Fruit fly (Drosophila melanogaster) whole organism, wandering third instar larva: ENCODE data around the gene Cpr67Fb.

Experiments
- Abd-B ChIP-seq: fragments of >200 bp; optimal IDR thresholded peaks from 2 replicates; lab custom pipeline; 2017; ENCODE audit warnings: missing biosample characterization, missing genetic modification characterization
- CG32264 ChIP-seq: fragments of 200-800 bp; sonication (Bioruptor generic); optimal IDR thresholded peaks from 2 replicates; lab custom pipeline; 2016; ENCODE audit warnings: missing biosample characterization, missing genetic modification characterization
- CG9705 ChIP-seq: fragments of 200-800 bp; sonication (Bioruptor generic); optimal IDR thresholded peaks from 2 replicates; lab custom pipeline; 2018; ENCODE audit warnings: missing biosample characterization, mild to moderate bottlenecking, missing genetic modification characterization
- CrebA ChIP-seq: fragments of 200-800 bp; sonication (Bioruptor generic); optimal IDR thresholded peaks from 2 replicates; lab custom pipeline; 2016; ENCODE audit warnings: missing biosample characterization, mild to moderate bottlenecking, missing genetic modification characterization, borderline replicate concordance
- Dfd ChIP-seq: fragments of >200 bp; optimal IDR thresholded peaks from 2 replicates; lab custom pipeline; 2017; ENCODE audit warnings: missing biosample characterization, missing genetic modification characterization
- Dif ChIP-seq: fragments of 200-275, 200-300 bp; sonication (Bioruptor generic); optimal IDR thresholded peaks from 2 replicates; lab custom pipeline; 2018; ENCODE audit warnings: missing biosample characterization, missing genetic modification characterization; ENCODE audit not compliant: partially characterized antibody
- GATAd ChIP-seq: sonication (Bioruptor generic); optimal IDR thresholded peaks from 2 replicates; lab custom pipeline; 2016; ENCODE audit warnings: missing biosample characterization, missing genetic modification characterization
- HLH106 ChIP-seq: fragments of 200-800 bp; optimal IDR thresholded peaks from 3 replicates; lab custom pipeline; 2019; ENCODE audit warnings: missing biosample characterization, mild to moderate bottlenecking, missing genetic modification characterization, moderate library complexity
- Hnf4 ChIP-seq: fragments of 200-800 bp; sonication (Bioruptor generic); optimal IDR thresholded peaks from 2 replicates; lab custom pipeline; 2016; ENCODE audit warnings: missing biosample characterization, mild to moderate bottlenecking, missing genetic modification characterization
- Hr78 ChIP-seq: fragments of >200 bp; optimal IDR thresholded peaks from 2 replicates; lab custom pipeline; 2017; ENCODE audit warnings: missing biosample characterization, missing genetic modification characterization
- Hr83 ChIP-seq: fragments of 200-300 bp; sonication (Bioruptor generic); optimal IDR thresholded peaks from 2 replicates; lab custom pipeline; 2016; ENCODE audit warnings: missing biosample characterization, mild to moderate bottlenecking, missing genetic modification characterization, moderate library complexity; ENCODE audit not compliant: poor library complexity, severe bottlenecking
- Jra ChIP-seq: sonication (Bioruptor generic); optimal IDR thresholded peaks from 2 replicates; lab custom pipeline; 2016; ENCODE audit warnings: missing biosample characterization, missing genetic modification characterization
- Mio ChIP-seq: sonication (Bioruptor generic); optimal IDR thresholded peaks from 2 replicates; lab custom pipeline; 2016; ENCODE audit warnings: missing biosample characterization, missing genetic modification characterization
- Myc ChIP-seq: fragments of >200 bp; optimal IDR thresholded peaks from 2 replicates; lab custom pipeline; 2017
- N ChIP-seq: fragments of >200 bp; optimal IDR thresholded peaks from 2 replicates; lab custom pipeline; 2018; ENCODE audit warnings: missing biosample characterization, missing external identifiers, missing genetic modification characterization
- Rel ChIP-seq, 2 experiments: fragments of 200-800 bp; sonication (Bioruptor generic) in 1 of 2; optimal IDR thresholded peaks; 2 replicates in 1 of 2; 3 replicates in 1 of 2; lab custom pipeline; 2016 to 2019; ENCODE audit warnings: mild to moderate bottlenecking in 2 of 2, missing biosample characterization in 2 of 2, missing genetic modification characterization in 2 of 2, moderate library complexity in 1 of 2
- Sp1 ChIP-seq: fragments of 200-800 bp; sonication (Bioruptor generic); optimal IDR thresholded peaks from 3 replicates; lab custom pipeline; 2019; ENCODE audit warnings: missing biosample characterization, mild to moderate bottlenecking, missing genetic modification characterization, moderate library complexity
- Vsx2 ChIP-seq: fragments of 200-300, 225-300 bp; sonication (Bioruptor generic); optimal IDR thresholded peaks from 2 replicates; lab custom pipeline; 2018; ENCODE audit warnings: missing biosample characterization, missing genetic modification characterization; ENCODE audit not compliant: partially characterized antibody
- br ChIP-seq: fragments of 200-800 bp; sonication (Bioruptor generic); optimal IDR thresholded peaks from 2 replicates; lab custom pipeline; 2016; ENCODE audit warnings: missing biosample characterization, missing genetic modification characterization
- brk ChIP-seq: fragments of 200-800 bp; sonication (Bioruptor generic); optimal IDR thresholded peaks from 2 replicates; lab custom pipeline; 2016; ENCODE audit warnings: missing biosample characterization, mild to moderate bottlenecking, missing genetic modification characterization
- dmrt93B ChIP-seq: fragments of 200-800 bp; sonication (Bioruptor generic); optimal IDR thresholded peaks from 2 replicates; lab custom pipeline; 2018; ENCODE audit warnings: missing biosample characterization, mild to moderate bottlenecking, missing genetic modification characterization
- foxo ChIP-seq, 2 experiments: fragments of 200-800 bp; sonication (Bioruptor generic); optimal IDR thresholded peaks; 2 replicates in 1 of 2; 3 replicates in 1 of 2; lab custom pipeline; 2016 to 2017; ENCODE audit warnings: missing biosample characterization in 2 of 2, missing genetic modification characterization in 2 of 2
- fru ChIP-seq: fragments of 200-800 bp; sonication (Bioruptor generic); optimal IDR thresholded peaks from 3 replicates; lab custom pipeline; 2016; ENCODE audit warnings: missing biosample characterization, mild to moderate bottlenecking, missing genetic modification characterization
- h ChIP-seq: fragments of 200-800 bp; sonication (Bioruptor generic); optimal IDR thresholded peaks from 3 replicates; lab custom pipeline; 2016; ENCODE audit warnings: missing biosample characterization, mild to moderate bottlenecking, missing genetic modification characterization
- lola ChIP-seq: fragments of >200 bp; optimal IDR thresholded peaks from 2 replicates; lab custom pipeline; 2017; ENCODE audit warnings: missing biosample characterization, missing genetic modification characterization
- psq ChIP-seq: fragments of 200-800 bp; sonication (Bioruptor generic); optimal IDR thresholded peaks from 3 replicates; lab custom pipeline; 2017; ENCODE audit warnings: missing biosample characterization, mild to moderate bottlenecking, missing genetic modification characterization, moderate library complexity
- rgr ChIP-seq: fragments of 200-800 bp; sonication (Bioruptor generic); optimal IDR thresholded peaks from 3 replicates; lab custom pipeline; 2016; ENCODE audit warnings: missing biosample characterization, mild to moderate bottlenecking, missing genetic modification characterization
- sage ChIP-seq: fragments of 200-800 bp; sonication (Bioruptor generic); optimal IDR thresholded peaks from 2 replicates; lab custom pipeline; 2016; ENCODE audit warnings: missing biosample characterization, mild to moderate bottlenecking, missing genetic modification characterization
- tai ChIP-seq: sonication (Bioruptor generic); optimal IDR thresholded peaks from 2 replicates; lab custom pipeline; 2016; ENCODE audit warnings: missing biosample characterization, missing genetic modification characterization
- usp ChIP-seq: fragments of >200 bp; optimal IDR thresholded peaks from 2 replicates; lab custom pipeline; 2017; ENCODE audit warnings: missing biosample characterization, missing genetic modification characterization
- woc ChIP-seq: sonication (Bioruptor generic); optimal IDR thresholded peaks from 2 replicates; lab custom pipeline; 2016; ENCODE audit warnings: missing biosample characterization, mild to moderate bottlenecking, missing genetic modification characterization

Gene Cpr67Fb

DNA sequence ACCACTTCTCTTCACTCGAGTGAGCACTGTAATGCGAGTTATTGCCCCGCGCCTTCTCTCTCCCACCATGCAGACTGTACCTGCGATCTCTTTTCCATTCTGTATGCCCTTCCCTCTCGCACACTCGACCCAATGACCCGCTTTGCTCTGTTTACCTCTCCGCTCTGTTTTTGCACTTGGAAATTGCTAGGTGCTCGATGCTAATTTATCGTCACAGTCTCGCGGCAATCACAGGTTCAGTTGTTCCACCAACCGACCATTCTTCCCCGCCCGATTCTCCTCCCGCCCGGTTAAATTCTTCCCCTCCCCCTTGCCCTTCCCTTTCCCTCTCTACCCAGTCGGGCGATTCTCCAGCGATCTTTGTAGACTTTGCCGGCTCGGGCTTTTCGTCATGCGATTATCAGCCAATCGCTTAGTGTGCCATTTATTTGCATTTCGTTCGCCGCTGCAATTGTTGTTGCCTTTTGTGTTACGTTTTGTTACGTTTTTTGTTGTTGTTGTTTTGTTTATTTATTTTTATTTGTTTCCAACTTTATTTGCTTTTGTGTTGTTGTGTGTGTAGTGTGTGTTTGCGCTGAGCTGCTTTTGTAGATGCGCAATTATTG is 26.1 kb upstream of the Cpr67Fb start:
- peak; percentile 31 for TF ChIP-seq h (GFP tag; lab: Kevin White, UChicago)
- peak; percentile 63 for TF ChIP-seq brk (GFP tag; lab: Kevin White, UChicago)
- no peak for TF ChIP-seq Hnf4 (GFP tag; lab: Kevin White, UChicago)
- TF ChIP-seq rgr (GFP tag; lab: Kevin White, UChicago) = peak; percentile 16
- no peak for TF ChIP-seq Abd-B (GFP tag; lab: Kevin White, UChicago)
- peak; percentile 8 for TF ChIP-seq HLH106 (tag; lab: Kevin White, UChicago)
- TF ChIP-seq br (GFP tag; lab: Kevin White, UChicago) = peak; percentile 23
- peak; percentile 63 for TF ChIP-seq CG32264 (GFP tag; lab: Kevin White, UChicago)
- TF ChIP-seq psq (GFP tag; lab: Kevin White, UChicago) = peak; percentile 50
- no peak for TF ChIP-seq dmrt93B (GFP tag; lab: Kevin White, UChicago)
- no peak for TF ChIP-seq Myc (lab: Kevin White, UChicago)
- TF ChIP-seq Sp1 = peak; percentile 38
- TF ChIP-seq N (GFP tag; lab: Kevin White, UChicago) = no peak
- TF ChIP-seq Vsx2 (GFP tag; lab: Kevin White, UChicago) = no peak
- peak; percentile 29 for TF ChIP-seq Dif (GFP tag; lab: Kevin White, UChicago)
- TF ChIP-seq foxo (GFP tag; optimal IDR thresholded peaks at IDR 0.05; lab: Kevin White, UChicago) = peak in 1 of 2 experiments; percentile 67
- TF ChIP-seq Hr83 (GFP tag; lab: Kevin White, UChicago) = no peak
- TF ChIP-seq Rel (GFP tag; optimal IDR thresholded peaks at IDR 0.05; lab: Kevin White, UChicago) = no peak
- TF ChIP-seq Rel (tag; optimal IDR thresholded peaks at IDR 0.05; lab: Kevin White, UChicago) = peak; percentile 48
- TF ChIP-seq Hr78 = no peak
- TF ChIP-seq GATAd (GFP tag; lab: Kevin White, UChicago) = no peak

DNA sequence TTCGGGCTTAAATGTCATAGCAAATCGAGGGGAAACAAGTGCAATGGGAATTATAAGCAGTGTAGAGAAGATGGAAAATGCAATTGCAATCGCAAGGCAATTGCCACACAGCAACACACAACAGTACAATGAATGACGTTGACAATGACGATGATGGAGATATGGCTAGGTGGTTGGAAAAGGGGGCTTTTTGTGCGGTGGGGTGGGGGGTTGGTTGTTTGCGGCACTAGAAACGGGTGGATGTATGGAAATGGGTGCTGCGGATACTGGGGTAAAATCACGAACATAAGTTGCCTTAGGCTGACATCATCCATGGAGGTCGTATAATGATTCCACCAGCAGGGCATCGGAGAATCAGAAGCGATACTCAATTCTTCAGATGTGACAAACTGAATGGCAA is 24.8 kb upstream of the Cpr67Fb start:
- no peak for TF ChIP-seq fru (GFP tag; lab: Kevin White, UChicago)
- TF ChIP-seq CG32264 (GFP tag; lab: Kevin White, UChicago) = no peak
- no peak for TF ChIP-seq Dif (GFP tag; lab: Kevin White, UChicago)
- no peak for TF ChIP-seq brk (GFP tag; lab: Kevin White, UChicago)
- TF ChIP-seq, all 38 proteins: peak for 0

DNA sequence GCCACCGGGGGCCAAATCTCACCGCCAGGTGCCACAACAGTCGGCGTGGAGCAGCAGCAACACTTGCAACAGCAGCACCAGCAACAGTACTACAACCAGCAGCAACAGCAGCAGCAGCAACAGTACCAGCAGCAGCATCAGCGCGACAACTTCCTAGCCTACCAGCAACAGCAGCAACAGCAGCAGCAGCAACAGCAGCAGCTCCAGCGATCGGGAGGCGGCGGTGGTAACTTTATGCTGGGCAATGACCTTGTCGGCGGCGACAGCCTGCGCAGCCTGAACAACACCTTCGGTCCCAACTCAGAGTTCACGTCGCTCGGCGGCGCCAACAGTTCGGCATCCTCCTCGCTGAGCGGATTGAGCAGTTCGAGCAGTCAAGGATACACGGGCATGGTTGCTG is 23.9 kb upstream of the Cpr67Fb start:
- TF ChIP-seq Dfd (GFP tag; lab: Kevin White, UChicago) (peak; percentile 88), CG9705 (GFP tag; lab: Kevin White, UChicago) (no peak), Vsx2 (GFP tag; lab: Kevin White, UChicago) (no peak), woc (GFP tag; lab: Kevin White, UChicago) (no peak), CrebA (GFP tag; lab: Kevin White, UChicago) (no peak), Rel (GFP tag; optimal IDR thresholded peaks at IDR 0.05; lab: Kevin White, UChicago) (no peak), Rel (tag; optimal IDR thresholded peaks at IDR 0.05; lab: Kevin White, UChicago) (no peak)
- TF ChIP-seq, all 38 proteins: peak for 1

DNA sequence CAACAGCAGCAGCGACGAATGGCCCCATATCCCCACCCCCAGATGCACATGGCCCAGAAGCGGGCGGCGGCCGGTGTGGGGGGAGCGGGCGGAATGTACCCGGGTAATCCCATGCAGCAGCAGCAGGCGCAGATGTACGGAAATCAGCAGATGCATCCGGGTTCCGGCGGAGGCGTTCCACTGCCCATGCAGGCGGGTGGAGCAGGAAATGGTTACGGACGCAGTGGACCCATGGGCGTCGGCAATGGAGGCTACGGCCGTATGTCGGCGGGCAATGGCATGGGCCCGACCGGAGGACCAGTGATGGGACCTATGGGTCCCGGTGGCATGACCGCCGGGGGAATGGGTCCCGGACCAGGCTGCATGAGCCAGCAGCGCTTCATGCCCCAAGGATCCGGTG is 22.4 kb upstream of the Cpr67Fb start:
- TF ChIP-seq sage (GFP tag; lab: Kevin White, UChicago) (no peak), br (GFP tag; lab: Kevin White, UChicago) (no peak), GATAd (GFP tag; lab: Kevin White, UChicago) (no peak), Dfd (GFP tag; lab: Kevin White, UChicago) (peak; percentile 81), CG32264 (GFP tag; lab: Kevin White, UChicago) (no peak), tai (GFP tag; lab: Kevin White, UChicago) (no peak), CG9705 (GFP tag; lab: Kevin White, UChicago) (no peak)
- TF ChIP-seq, all 38 proteins: peak for 1

DNA sequence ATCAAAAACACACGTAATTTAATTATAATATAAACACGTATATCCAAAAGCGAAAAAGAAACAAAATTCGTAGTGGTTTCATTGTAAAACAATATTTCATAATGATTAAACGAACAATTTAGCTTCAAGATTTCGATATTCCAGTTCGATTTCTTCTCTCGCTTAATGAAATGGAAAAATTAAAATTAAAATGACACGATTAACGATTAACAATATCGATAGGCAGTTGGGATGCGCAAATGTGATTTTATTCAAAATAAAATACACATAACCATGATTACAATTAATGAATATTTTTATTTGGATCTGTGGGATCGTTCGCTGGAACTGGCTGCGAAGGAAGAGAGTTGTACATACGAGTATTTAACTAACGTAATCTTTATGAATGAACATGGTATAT is 17.9 kb upstream of the Cpr67Fb start:
- TF ChIP-seq woc (GFP tag; lab: Kevin White, UChicago) (no peak), foxo (GFP tag; optimal IDR thresholded peaks at IDR 0.05; lab: Kevin White, UChicago) (no peak), usp (GFP tag; lab: Kevin White, UChicago) (no peak), br (GFP tag; lab: Kevin White, UChicago) (no peak), Jra (no peak), CrebA (GFP tag; lab: Kevin White, UChicago) (no peak), Mio (no peak), lola (no peak), sage (GFP tag; lab: Kevin White, UChicago) (no peak), GATAd (GFP tag; lab: Kevin White, UChicago) (no peak), dmrt93B (GFP tag; lab: Kevin White, UChicago) (no peak), Dif (GFP tag; lab: Kevin White, UChicago) (no peak), psq (GFP tag; lab: Kevin White, UChicago) (no peak), Hr78 (no peak)
